Worm (Caenorhabditis elegans): ENCODE data around the gene smf-3.

The smf-3 gene

DNA sequence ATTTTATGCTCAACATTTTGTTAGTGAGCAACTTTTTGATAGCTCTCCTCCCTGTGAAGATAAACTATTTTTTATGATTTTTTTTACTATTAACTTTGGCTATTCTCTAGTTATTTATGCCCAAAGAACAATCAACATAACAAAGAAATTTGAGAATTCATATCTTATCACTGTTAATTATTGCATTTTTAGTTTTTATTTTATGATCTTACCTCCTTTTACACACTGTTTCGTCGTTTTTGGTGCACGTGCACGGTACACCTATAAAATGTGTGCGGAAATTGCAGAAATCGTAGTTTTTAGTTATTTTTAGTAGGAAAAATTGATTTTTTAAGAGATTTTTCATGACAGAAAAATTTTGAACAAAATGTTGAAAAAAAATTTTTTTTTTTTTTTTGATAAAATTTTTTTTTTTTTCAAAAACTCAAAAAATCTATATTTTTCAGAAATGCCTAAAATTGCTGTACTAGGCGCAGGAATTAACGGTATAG, 4.9 kb upstream of the smf-3 start, which contains the start of gene daao-1:
daao-1 (plus strand) TSS at position 441 of the 491 bp plus-strand sequence.
- TF ChIP-seq tbx-11 (GFP tag; IDR thresholded peaks at IDR 0.05) (no peak), ama-1 (optimal IDR thresholded peaks at IDR 0.05) (no peak), hmbx-1 (tag; optimal IDR thresholded peaks at IDR 0.05) (no peak), pes-1 (GFP tag; IDR thresholded peaks at IDR 0.05) (no peak), tra-4 (tag; optimal IDR thresholded peaks at IDR 0.05) (no peak), hnd-1 (tag; optimal IDR thresholded peaks at IDR 0.05) (no peak), ceh-13 (GFP tag; optimal IDR thresholded peaks at IDR 0.05) (no peak), hmg-4 (GFP tag; optimal IDR thresholded peaks at IDR 0.05) (no peak), aly-1 (tag; optimal IDR thresholded peaks at IDR 0.05) (no peak)

DNA sequence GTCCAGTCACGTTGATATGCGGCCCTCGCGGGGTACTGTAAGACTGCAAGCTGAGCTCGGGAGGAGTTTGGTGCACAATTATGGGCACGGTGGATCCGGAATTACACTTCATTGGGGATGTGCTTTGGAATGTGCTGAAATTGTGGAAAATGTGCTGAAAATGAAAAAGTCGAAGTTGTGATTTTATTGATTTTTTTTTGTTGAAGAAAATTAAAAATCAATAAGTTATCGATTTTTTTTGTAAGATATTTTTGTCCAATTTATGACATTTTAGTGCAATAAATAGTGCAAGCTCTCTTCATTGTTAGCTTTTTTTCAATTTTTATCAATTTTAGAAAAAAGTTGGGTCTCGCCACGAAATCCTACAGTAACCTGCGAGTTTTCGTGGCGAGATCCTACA, 1.8 kb upstream of the smf-3 start:
- no peak for TF ChIP-seq tbx-11 (GFP tag; IDR thresholded peaks at IDR 0.05)
- no peak for TF ChIP-seq F13C5.2 (tag; optimal IDR thresholded peaks at IDR 0.05)
- no peak for TF ChIP-seq sea-1 (GFP tag; conservative IDR thresholded peaks at IDR 0.05)
- TF ChIP-seq ama-1 (optimal IDR thresholded peaks at IDR 0.05), result no peak
- TF ChIP-seq hmg-4 (GFP tag; optimal IDR thresholded peaks at IDR 0.05), result no peak
- no peak for TF ChIP-seq flt-1 (GFP tag; IDR thresholded peaks at IDR 0.05)
- TF ChIP-seq scrt-1 (GFP tag; IDR thresholded peaks at IDR 0.05), result no peak
- TF ChIP-seq ceh-36 (tag; optimal IDR thresholded peaks at IDR 0.05), result no peak
- TF ChIP-seq hnd-1 (tag; optimal IDR thresholded peaks at IDR 0.05), result no peak
- no peak for TF ChIP-seq ceh-13 (GFP tag; optimal IDR thresholded peaks at IDR 0.05)

DNA sequence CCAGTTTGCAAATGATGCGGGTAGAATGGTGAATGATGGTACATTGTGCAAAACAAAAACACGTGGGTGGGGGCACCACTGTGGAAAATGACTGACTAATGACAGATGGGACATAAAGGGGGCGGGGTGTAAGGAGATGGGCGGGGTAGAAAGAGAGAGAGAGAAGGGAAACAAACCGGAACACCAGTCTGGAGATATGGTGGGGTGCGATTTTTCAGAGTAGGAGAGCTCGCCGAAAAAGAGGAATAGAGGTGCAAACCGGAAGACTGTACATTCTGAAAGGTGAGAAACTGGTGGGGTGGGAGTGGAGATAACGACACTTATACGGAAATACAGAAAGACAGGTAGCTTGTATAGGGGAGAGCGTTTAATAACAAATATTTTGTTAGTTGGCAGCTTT, 9.5 kb downstream of the smf-3 start, which contains the start of gene ngn-1:
ngn-1 (minus strand) TSS at position 101 of the 400 bp plus-strand sequence.
- TF ChIP-seq ets-7 (tag; optimal IDR thresholded peaks at IDR 0.05) (no peak), pes-1 (GFP tag; IDR thresholded peaks at IDR 0.05) (no peak), tra-4 (tag; optimal IDR thresholded peaks at IDR 0.05) (no peak), scrt-1 (GFP tag; IDR thresholded peaks at IDR 0.05) (no peak), ceh-36 (tag; optimal IDR thresholded peaks at IDR 0.05) (no peak), flt-1 (GFP tag; IDR thresholded peaks at IDR 0.05) (no peak), F13C5.2 (tag; optimal IDR thresholded peaks at IDR 0.05) (no peak), ama-1 (optimal IDR thresholded peaks at IDR 0.05) (no peak), hmbx-1 (tag; optimal IDR thresholded peaks at IDR 0.05) (no peak), hnd-1 (tag; optimal IDR thresholded peaks at IDR 0.05) (no peak), hmg-4 (GFP tag; optimal IDR thresholded peaks at IDR 0.05) (no peak), B0310.2 (tag; optimal IDR thresholded peaks at IDR 0.05) (no peak), ceh-13 (GFP tag; optimal IDR thresholded peaks at IDR 0.05) (no peak), aly-1 (tag; optimal IDR thresholded peaks at IDR 0.05) (no peak), tbx-11 (GFP tag; IDR thresholded peaks at IDR 0.05) (no peak), sea-1 (GFP tag; conservative IDR thresholded peaks at IDR 0.05) (no peak), tbx-37 (GFP tag; conservative IDR thresholded peaks at IDR 0.05) (no peak)

- peak; percentile 55 for TF ChIP-seq ceh-36 (tag; optimal IDR thresholded peaks at IDR 0.05)
- TF ChIP-seq pes-1 (GFP tag; IDR thresholded peaks at IDR 0.05), result no peak
Measured at ce11 chrIV:2630145-2630544, 11.5 kb downstream of the smf-3 start.

DNA sequence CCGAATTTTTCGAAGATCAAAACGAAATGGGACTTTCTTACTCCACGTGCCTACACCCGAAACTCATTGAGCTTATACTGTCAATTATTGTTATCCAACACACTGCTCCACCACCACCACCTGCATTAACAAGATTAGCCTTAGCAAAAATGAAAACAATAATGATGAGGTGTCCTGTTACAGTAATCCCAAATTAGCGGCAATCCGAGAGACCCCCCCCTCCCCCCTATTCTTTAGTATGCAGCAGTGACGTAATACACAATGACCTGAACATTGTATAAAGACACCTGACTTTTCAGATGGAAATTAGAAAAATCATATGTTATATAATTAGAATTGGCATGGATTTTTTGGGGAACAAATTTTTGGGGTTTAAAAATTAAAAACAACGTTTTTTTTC, 16.3 kb downstream of the smf-3 start:
- no peak for TF ChIP-seq pes-1 (GFP tag; IDR thresholded peaks at IDR 0.05)
- TF ChIP-seq sea-1 (GFP tag; conservative IDR thresholded peaks at IDR 0.05), result no peak
- no peak for TF ChIP-seq scrt-1 (GFP tag; IDR thresholded peaks at IDR 0.05)
- no peak for TF ChIP-seq ceh-13 (GFP tag; optimal IDR thresholded peaks at IDR 0.05)
- TF ChIP-seq hnd-1 (tag; optimal IDR thresholded peaks at IDR 0.05), result no peak
- TF ChIP-seq aly-1 (tag; optimal IDR thresholded peaks at IDR 0.05), result no peak
- no peak for TF ChIP-seq B0310.2 (tag; optimal IDR thresholded peaks at IDR 0.05)
- no peak for TF ChIP-seq ets-7 (tag; optimal IDR thresholded peaks at IDR 0.05)
- no peak for TF ChIP-seq flt-1 (GFP tag; IDR thresholded peaks at IDR 0.05)
- TF ChIP-seq hmg-4 (GFP tag; optimal IDR thresholded peaks at IDR 0.05), result no peak
- TF ChIP-seq tra-4 (tag; optimal IDR thresholded peaks at IDR 0.05), result no peak
- TF ChIP-seq F13C5.2 (tag; optimal IDR thresholded peaks at IDR 0.05), result no peak

DNA sequence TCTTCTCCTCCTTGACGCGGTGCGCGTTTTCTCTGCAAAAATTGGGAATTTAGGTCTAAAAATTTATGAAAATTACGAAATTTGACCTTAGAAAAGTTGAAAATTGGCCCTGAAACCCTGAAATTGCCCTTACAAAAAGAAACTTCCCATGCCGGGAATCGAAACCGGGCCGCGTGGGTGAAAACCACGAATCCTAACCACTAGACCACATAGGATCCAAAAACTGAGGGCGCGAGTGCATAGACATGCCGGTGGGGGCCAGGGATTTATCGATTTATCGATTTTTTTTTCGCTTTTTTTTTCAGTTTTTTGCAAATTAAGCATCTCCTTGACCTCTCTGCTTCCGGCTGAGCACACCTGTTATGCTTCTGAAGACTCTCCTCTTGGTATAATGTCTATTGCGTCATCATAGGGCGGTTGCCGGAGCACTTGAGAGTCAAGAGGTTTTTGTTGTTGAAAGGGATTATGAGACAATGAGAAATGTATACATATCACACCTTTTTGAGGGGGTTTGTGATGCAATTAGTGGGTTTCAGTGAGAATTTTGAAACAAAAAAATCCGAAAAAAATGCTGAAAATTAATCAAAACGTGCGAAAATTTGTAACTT, 21.1 kb downstream of the smf-3 start:
- peak; percentile 71 for TF ChIP-seq pes-1 (GFP tag; IDR thresholded peaks at IDR 0.05)
- TF ChIP-seq B0310.2 (tag; optimal IDR thresholded peaks at IDR 0.05), result peak; percentile 21
- peak; percentile 52; the same call in 1 of the 2 replicates for TF ChIP-seq tbx-37 (GFP tag; conservative IDR thresholded peaks at IDR 0.05)
- TF ChIP-seq tbx-11 (GFP tag; IDR thresholded peaks at IDR 0.05), result peak; percentile 73
- TF ChIP-seq hmbx-1 (tag; optimal IDR thresholded peaks at IDR 0.05), result peak; percentile 47
- peak; percentile 82 for TF ChIP-seq sea-1 (GFP tag; conservative IDR thresholded peaks at IDR 0.05)
- TF ChIP-seq ceh-36 (tag; optimal IDR thresholded peaks at IDR 0.05), result peak; percentile 64
- TF ChIP-seq scrt-1 (GFP tag; IDR thresholded peaks at IDR 0.05), result peak; percentile 75; the same call in 1 of the 2 replicates
- TF ChIP-seq F13C5.2 (tag; optimal IDR thresholded peaks at IDR 0.05), result no peak
- no peak for TF ChIP-seq ceh-13 (GFP tag; optimal IDR thresholded peaks at IDR 0.05)
- TF ChIP-seq ama-1 (optimal IDR thresholded peaks at IDR 0.05), result no peak
- peak; percentile 67 for TF ChIP-seq flt-1 (GFP tag; IDR thresholded peaks at IDR 0.05)
- TF ChIP-seq ets-7 (tag; optimal IDR thresholded peaks at IDR 0.05), result peak; percentile 21
- peak; percentile 4 for TF ChIP-seq hnd-1 (tag; optimal IDR thresholded peaks at IDR 0.05)
- TF ChIP-seq aly-1 (tag; optimal IDR thresholded peaks at IDR 0.05), result no peak
- TF ChIP-seq hmg-4 (GFP tag; optimal IDR thresholded peaks at IDR 0.05), result peak; percentile 12

DNA sequence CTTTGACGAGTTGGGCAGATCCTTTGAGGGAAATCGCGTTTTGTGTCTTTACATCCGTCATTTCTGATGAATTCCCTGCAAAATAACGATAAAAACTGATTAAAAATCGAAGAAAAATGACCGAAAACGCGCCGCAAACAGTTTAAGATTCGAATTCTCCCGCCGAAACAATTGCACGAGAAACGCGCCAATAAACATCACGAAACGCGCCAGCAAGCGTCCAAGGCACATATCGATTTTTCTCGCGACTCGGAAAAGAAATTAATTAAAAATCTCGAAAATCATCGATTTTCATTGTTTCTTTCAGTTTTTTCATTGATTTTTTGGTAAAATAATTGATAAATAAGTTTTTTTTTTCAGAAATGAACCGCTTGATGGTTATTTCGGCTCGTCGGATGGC, 22.3 kb downstream of the smf-3 start, which contains the start of the genes mdf-2 and nduv-3:
mdf-2 (minus strand) TSS at position 176 of the 400 bp plus-strand sequence.
nduv-3 (plus strand) TSS at position 361 of the 400 bp plus-strand sequence.
- TF ChIP-seq sea-1 (GFP tag; conservative IDR thresholded peaks at IDR 0.05) (no peak), hmbx-1 (tag; optimal IDR thresholded peaks at IDR 0.05) (no peak), ets-7 (tag; optimal IDR thresholded peaks at IDR 0.05) (no peak), ceh-13 (GFP tag; optimal IDR thresholded peaks at IDR 0.05) (no peak), tbx-11 (GFP tag; IDR thresholded peaks at IDR 0.05) (no peak), pes-1 (GFP tag; IDR thresholded peaks at IDR 0.05) (no peak), flt-1 (GFP tag; IDR thresholded peaks at IDR 0.05) (no peak), hmg-4 (GFP tag; optimal IDR thresholded peaks at IDR 0.05) (no peak), ama-1 (optimal IDR thresholded peaks at IDR 0.05) (no peak), tra-4 (tag; optimal IDR thresholded peaks at IDR 0.05) (no peak), scrt-1 (GFP tag; IDR thresholded peaks at IDR 0.05) (no peak)

Measured in whole organism, early embryonic.